Fruit fly (Drosophila melanogaster) whole organism, pupa: ENCODE data around the gene Polr2A.

Experiments
- CG10348 ChIP-seq: fragments of 200-800 bp; sonication (Bioruptor generic); IDR thresholded peaks from 2 replicates; pipeline ENCODE4 v1.3.6; 2022; ENCODE audit warnings: missing biosample characterization, missing genetic modification characterization
- CG12605 ChIP-seq: fragments of 200-800 bp; sonication (Bioruptor generic); IDR thresholded peaks from 2 replicates; pipeline ENCODE4 v1.3.6; 2022; ENCODE audit warnings: missing biosample characterization, missing genetic modification characterization
- CG13204 ChIP-seq: fragments of 200-800 bp; sonication (Bioruptor generic); optimal IDR thresholded peaks from 2 replicates; lab custom pipeline; 2018; ENCODE audit warnings: missing biosample characterization, mild to moderate bottlenecking, missing genetic modification characterization, moderate library complexity
- CG14655 ChIP-seq: fragments of 200-800 bp; sonication (Bioruptor generic); optimal IDR thresholded peaks from 3 replicates; lab custom pipeline; 2017; ENCODE audit warnings: mild to moderate bottlenecking, missing biosample characterization, missing genetic modification reagents, missing genetic modification characterization
- CG15710 ChIP-seq: fragments of 200-800 bp; sonication (Bioruptor generic); optimal IDR thresholded peaks from 2 replicates; lab custom pipeline; 2018; ENCODE audit warnings: missing biosample characterization, mild to moderate bottlenecking, missing genetic modification characterization, moderate library complexity
- CG17806 ChIP-seq: fragments of 200-800 bp; sonication (Bioruptor generic); optimal IDR thresholded peaks from 2 replicates; lab custom pipeline; 2018; ENCODE audit warnings: missing biosample characterization, mild to moderate bottlenecking, missing genetic modification characterization, moderate library complexity
- CG32121 ChIP-seq: fragments of 200-800 bp; sonication (Bioruptor generic); IDR thresholded peaks from 2 replicates; pipeline ENCODE4 v1.3.6; 2022; ENCODE audit warnings: missing biosample characterization, missing genetic modification characterization
- CG34367 ChIP-seq: fragments of 200-800 bp; sonication (Bioruptor generic); optimal IDR thresholded peaks from 2 replicates; lab custom pipeline; 2018; ENCODE audit warnings: missing biosample characterization, mild to moderate bottlenecking, missing genetic modification characterization
- CG4496 ChIP-seq: fragments of 200-800 bp; sonication (Bioruptor generic); IDR thresholded peaks from 3 replicates; pipeline ENCODE4 v1.3.6; 2022; ENCODE audit warnings: missing biosample characterization, missing genetic modification characterization
- CG8159 ChIP-seq: fragments of 200-800 bp; sonication (Bioruptor generic); optimal IDR thresholded peaks from 3 replicates; lab custom pipeline; 2018; ENCODE audit warnings: missing biosample characterization, mild to moderate bottlenecking, missing genetic modification characterization, moderate library complexity
- CG8301 ChIP-seq: fragments of 200-800 bp; sonication (Bioruptor generic); optimal IDR thresholded peaks from 2 replicates; lab custom pipeline; 2018; ENCODE audit warnings: missing biosample characterization, mild to moderate bottlenecking, missing genetic modification characterization
- CG9948 ChIP-seq: fragments of 200-800 bp; sonication (Bioruptor generic); optimal IDR thresholded peaks from 2 replicates; lab custom pipeline; 2018; ENCODE audit warnings: missing biosample characterization, mild to moderate bottlenecking, missing genetic modification characterization, moderate library complexity
- D1 ChIP-seq: fragments of 200-800 bp; sonication (Bioruptor generic); optimal IDR thresholded peaks from 2 replicates; lab custom pipeline; 2018; ENCODE audit warnings: missing biosample characterization, mild to moderate bottlenecking, missing genetic modification characterization, moderate library complexity
- EcR ChIP-seq: fragments of 200-800 bp; sonication (Bioruptor generic); optimal IDR thresholded peaks from 3 replicates; lab custom pipeline; 2019; ENCODE audit warnings: missing biosample characterization, missing genetic modification characterization, mild to moderate bottlenecking, moderate library complexity, missing genetic modification reagents
- Ets98B ChIP-seq: fragments of 200-800 bp; sonication (Bioruptor generic); IDR thresholded peaks from 2 replicates; pipeline ENCODE4 v1.3.6; 2022; ENCODE audit warnings: missing biosample characterization, missing genetic modification characterization
- Pif1A ChIP-seq: fragments of 200-800 bp; sonication (Bioruptor generic); optimal IDR thresholded peaks from 3 replicates; lab custom pipeline; 2016; ENCODE audit warnings: missing biosample characterization, missing genetic modification characterization
- Pif1B ChIP-seq: fragments of 200-800 bp; sonication (Bioruptor generic); optimal IDR thresholded peaks from 3 replicates; lab custom pipeline; 2016; ENCODE audit warnings: missing biosample characterization, missing genetic modification characterization
- Snoo ChIP-seq: fragments of 200-800 bp; sonication (Bioruptor generic); optimal IDR thresholded peaks from 3 replicates; lab custom pipeline; 2017; ENCODE audit warnings: missing biosample characterization, mild to moderate bottlenecking, missing genetic modification characterization, inconsistent platforms
- fd96Ca ChIP-seq: fragments of 200-800 bp; sonication (Bioruptor generic); IDR thresholded peaks from 3 replicates; pipeline ENCODE4 v1.3.6; 2022; ENCODE audit warnings: missing biosample characterization, missing genetic modification characterization
- gl ChIP-seq: fragments of 200-800 bp; sonication (Bioruptor generic); optimal IDR thresholded peaks from 2 replicates; lab custom pipeline; 2018; ENCODE audit warnings: missing biosample characterization, mild to moderate bottlenecking, missing genetic modification characterization
- rn ChIP-seq: fragments of 200-800 bp; sonication (Bioruptor generic); IDR thresholded peaks from 2 replicates; pipeline ENCODE4 v1.3.6; 2022; ENCODE audit warnings: missing biosample characterization, missing genetic modification characterization

Gene Polr2A

DNA sequence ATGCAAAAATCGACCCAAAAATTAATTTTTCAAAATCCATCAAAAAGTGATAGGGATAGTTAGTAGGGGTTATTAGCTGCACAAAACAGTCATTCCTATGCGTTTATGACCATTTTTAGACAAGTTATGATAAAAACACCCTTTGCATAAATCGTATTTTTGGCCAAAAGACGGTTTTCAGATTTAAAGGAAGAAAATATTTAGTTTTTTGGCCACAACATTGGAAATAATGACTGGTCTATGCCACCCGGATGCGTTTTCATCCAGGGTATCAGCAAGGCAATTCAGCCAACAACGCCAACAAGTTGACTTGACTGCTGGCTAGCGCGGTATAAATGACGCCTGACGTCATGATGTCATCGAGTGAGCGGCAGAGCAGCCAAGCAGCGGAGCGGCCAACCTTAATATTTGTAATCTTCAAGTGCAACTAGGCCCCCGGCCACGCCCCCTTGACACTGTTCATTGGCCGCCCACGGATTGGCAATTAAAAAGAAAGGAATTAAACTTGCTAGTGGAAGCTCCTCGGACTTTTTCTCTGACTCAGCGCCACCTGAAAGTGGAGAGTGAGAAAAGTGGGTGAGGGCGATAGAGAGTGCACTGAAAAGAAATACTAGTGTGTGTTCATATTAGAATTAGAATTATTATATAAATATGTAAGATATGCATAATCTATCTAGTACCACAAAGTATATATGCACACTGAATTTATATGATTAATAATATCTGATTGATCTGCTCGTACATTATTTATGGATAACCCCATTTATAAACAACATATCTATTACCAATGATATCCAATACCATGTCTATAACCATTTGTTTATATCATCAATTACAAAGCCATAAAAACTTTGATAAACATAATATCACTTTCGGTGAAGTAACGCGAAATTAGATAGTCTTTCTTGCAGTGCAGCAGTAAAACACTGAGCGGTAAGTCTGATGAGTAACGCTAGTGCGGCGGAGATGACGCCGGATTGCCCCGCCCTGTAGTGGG is 10.1 kb downstream of the Polr2A start:
- TF ChIP-seq rn (GFP tag; lab: Robert Waterston, UW), result peak; percentile 49; the same call in 1 of the 2 replicates
- peak; percentile 50 for TF ChIP-seq CG13204 (GFP tag; lab: Kevin White, UChicago)
- TF ChIP-seq Pif1A, result peak; percentile 54
- peak; percentile 36 for TF ChIP-seq CG12605 (GFP tag; lab: Robert Waterston, UW)
- TF ChIP-seq CG17806 (tag; lab: Kevin White, UChicago), result peak; percentile 80
- peak; percentile 22; the same call in 1 of the 3 replicates for TF ChIP-seq fd96Ca (GFP tag; lab: Robert Waterston, UW)
- TF ChIP-seq EcR, result peak; percentile 34
- TF ChIP-seq CG4496, result peak; percentile 56; the same call in 2 of the 3 replicates
- TF ChIP-seq Snoo (tag; lab: Kevin White, UChicago), result peak; percentile 74
- TF ChIP-seq Pif1B, result peak; percentile 53
- TF ChIP-seq CG14655 (GFP tag; lab: Kevin White, UChicago), result peak; percentile 87
- peak; percentile 90 for TF ChIP-seq CG8159 (tag; lab: Kevin White, UChicago)
- no peak for TF ChIP-seq D1 (tag; lab: Kevin White, UChicago)
- peak; percentile 83 for TF ChIP-seq CG9948 (tag; lab: Kevin White, UChicago)
- TF ChIP-seq Ets98B, result peak; percentile 41
- peak; percentile 73 for TF ChIP-seq CG34367
- peak; percentile 47 for TF ChIP-seq gl (tag; lab: Kevin White, UChicago)
- peak; percentile 72 for TF ChIP-seq CG32121 (GFP tag; lab: Robert Waterston, UW)
- TF ChIP-seq CG10348 (GFP tag; lab: Robert Waterston, UW), result peak; percentile 43; the same call in 1 of the 2 replicates
- TF ChIP-seq CG8301 (tag; lab: Kevin White, UChicago), result peak; percentile 80
- TF ChIP-seq CG15710 (tag; lab: Kevin White, UChicago), result peak; percentile 88

dm6 chrX:11558389-11558908 is 11.7 kb downstream of the Polr2A start, which contains the start of gene CG1572:
Gene CG1572 (minus strand): TSS chrX:11558654.
- TF ChIP-seq EcR (no peak), CG10348 (GFP tag; lab: Robert Waterston, UW) (no peak), CG12605 (GFP tag; lab: Robert Waterston, UW) (0 out of 2 replicates have a peak, but pooled peaks have one; percentile 19), CG34367 (no peak), CG9948 (tag; lab: Kevin White, UChicago) (no peak), CG8159 (tag; lab: Kevin White, UChicago) (no peak), CG15710 (tag; lab: Kevin White, UChicago) (no peak), CG32121 (GFP tag; lab: Robert Waterston, UW) (0 out of 2 replicates have a peak, but pooled peaks have one; percentile 48), gl (tag; lab: Kevin White, UChicago) (no peak), Pif1A (peak; percentile 11), D1 (tag; lab: Kevin White, UChicago) (no peak), Pif1B (peak; percentile 34), Snoo (tag; lab: Kevin White, UChicago) (peak; percentile 28), fd96Ca (GFP tag; lab: Robert Waterston, UW) (no peak), CG13204 (GFP tag; lab: Kevin White, UChicago) (peak; percentile 29), CG14655 (GFP tag; lab: Kevin White, UChicago) (peak; percentile 18), CG8301 (tag; lab: Kevin White, UChicago) (no peak), Ets98B (peak; percentile 59), rn (GFP tag; lab: Robert Waterston, UW) (no peak), CG4496 (peak; percentile 30; the same call in 1 of the 3 replicates), CG17806 (tag; lab: Kevin White, UChicago) (no peak)

- TF ChIP-seq D1 (tag; lab: Kevin White, UChicago), result no peak
- TF ChIP-seq rn (GFP tag; lab: Robert Waterston, UW), result no peak
- no peak for TF ChIP-seq CG34367
- TF ChIP-seq CG8159 (tag; lab: Kevin White, UChicago), result no peak
- no peak for TF ChIP-seq CG12605 (GFP tag; lab: Robert Waterston, UW)
- no peak for TF ChIP-seq gl (tag; lab: Kevin White, UChicago)
- no peak for TF ChIP-seq CG15710 (tag; lab: Kevin White, UChicago)
- TF ChIP-seq Ets98B, result no peak
- no peak for TF ChIP-seq CG10348 (GFP tag; lab: Robert Waterston, UW)
- TF ChIP-seq CG13204 (GFP tag; lab: Kevin White, UChicago), result no peak
- no peak for TF ChIP-seq Pif1B
These were observed 13.4 kb downstream of the Polr2A start for dm6 chrX:11556774-11557173.

dm6 chrX:11555070-11555469 is 15.1 kb downstream of the Polr2A start:
- no peak; the same call in 2 of the 3 replicates for TF ChIP-seq CG4496
- TF ChIP-seq gl (tag; lab: Kevin White, UChicago), result no peak
- peak; percentile 12; the same call in 1 of the 2 replicates for TF ChIP-seq CG12605 (GFP tag; lab: Robert Waterston, UW)
- no peak for TF ChIP-seq EcR
- no peak for TF ChIP-seq Pif1B
- TF ChIP-seq Pif1A, result peak; percentile 18
- TF ChIP-seq rn (GFP tag; lab: Robert Waterston, UW), result no peak
- no peak for TF ChIP-seq CG8159 (tag; lab: Kevin White, UChicago)
- TF ChIP-seq fd96Ca (GFP tag; lab: Robert Waterston, UW), result no peak
- no peak for TF ChIP-seq CG13204 (GFP tag; lab: Kevin White, UChicago)
- no peak for TF ChIP-seq CG9948 (tag; lab: Kevin White, UChicago)
- TF ChIP-seq CG34367, result no peak
- peak; percentile 16 for TF ChIP-seq CG14655 (GFP tag; lab: Kevin White, UChicago)
- peak; percentile 14 for TF ChIP-seq Snoo (tag; lab: Kevin White, UChicago)
- TF ChIP-seq Ets98B, result 0 out of 2 replicates have a peak, but pooled peaks have one; percentile 39
- TF ChIP-seq CG32121 (GFP tag; lab: Robert Waterston, UW), result no peak
- no peak for TF ChIP-seq CG15710 (tag; lab: Kevin White, UChicago)
- TF ChIP-seq CG8301 (tag; lab: Kevin White, UChicago), result peak; percentile 15
- TF ChIP-seq, all 21 proteins: peak for 6
